Fruit fly (Drosophila melanogaster): Measurements from ENCODE around the gene CG1578.

The CG1578 gene

dm6 chrX:11818047-11818766 lies 1.9 kb upstream of the CG1578 start (continued):
- TF ChIP-seq CG15514 (GFP tag; optimal IDR thresholded peaks at IDR 0.05): peak; percentile 86
- TF ChIP-seq CG1647 (GFP tag; optimal IDR thresholded peaks at IDR 0.05): peak; percentile 88
- peak; percentile 96 for TF ChIP-seq oc (tag; optimal IDR thresholded peaks at IDR 0.05)
- peak; percentile 83 for TF ChIP-seq abd-A (tag; optimal IDR thresholded peaks at IDR 0.05)
- peak; percentile 96 for TF ChIP-seq CG2120 (GFP tag; optimal IDR thresholded peaks at IDR 0.05)
- TF ChIP-seq pzg (GFP tag; optimal IDR thresholded peaks at IDR 0.05): peak; percentile 13
- TF ChIP-seq E2f2 (GFP tag; IDR thresholded peaks at IDR 0.05): peak; percentile 81
- TF ChIP-seq CG10565 (GFP tag; optimal IDR thresholded peaks at IDR 0.05): peak; percentile 77
- peak; percentile 80 for TF ChIP-seq GATAe (GFP tag; conservative IDR thresholded peaks at IDR 0.05)
- TF ChIP-seq CG12659 (GFP tag; optimal IDR thresholded peaks at IDR 0.05): peak; percentile 95
- peak; percentile 90 for TF ChIP-seq caup (GFP tag; optimal IDR thresholded peaks at IDR 0.05; ENCODE audit: severe bottlenecking)
- TF ChIP-seq CG18011 (GFP tag; optimal IDR thresholded peaks at IDR 0.05): peak; percentile 84
- TF ChIP-seq CG8924 (tag; optimal IDR thresholded peaks at IDR 0.05): peak; percentile 96
- peak; percentile 85 for TF ChIP-seq CG11085 (GFP tag; IDR thresholded peaks at IDR 0.05)
- no peak; the same call in 1 of the 2 replicates for TF ChIP-seq Scr (GFP tag; IDR thresholded peaks at IDR 0.05; ENCODE audit: partially characterized antibody)
- TF ChIP-seq Sry-δ (GFP tag; optimal IDR thresholded peaks at IDR 0.05): peak; percentile 58
- peak; percentile 95 for TF ChIP-seq CG17829 (tag; optimal IDR thresholded peaks at IDR 0.05)
- TF ChIP-seq Mes4 (GFP tag; optimal IDR thresholded peaks at IDR 0.05): peak; percentile 95
- TF ChIP-seq CG4707 (GFP tag; optimal IDR thresholded peaks at IDR 0.05): peak; percentile 99
- peak; percentile 89 for TF ChIP-seq CG3847 (GFP tag; IDR thresholded peaks at IDR 0.05)
- no peak; the same call in 2 of the 3 replicates for TF ChIP-seq CG34224 (GFP tag; IDR thresholded peaks at IDR 0.05; ENCODE audit: partially characterized antibody)
- TF ChIP-seq Poxn (GFP tag; IDR thresholded peaks at IDR 0.05): peak; percentile 77
- TF ChIP-seq Optix (GFP tag; IDR thresholded peaks at IDR 0.05): peak; percentile 94
- peak; percentile 95 for TF ChIP-seq CG32767 (GFP tag; IDR thresholded peaks at IDR 0.05)
- TF ChIP-seq CG1792 (GFP tag; optimal IDR thresholded peaks at IDR 0.05): peak; percentile 84
- TF ChIP-seq CG16863 (GFP tag; optimal IDR thresholded peaks at IDR 0.05): peak; percentile 95
- TF ChIP-seq grau (tag; optimal IDR thresholded peaks at IDR 0.05): peak; percentile 94
- peak; percentile 95 for TF ChIP-seq Atf6 (GFP tag; IDR thresholded peaks at IDR 0.05)
- TF ChIP-seq CG6765 (GFP tag; optimal IDR thresholded peaks at IDR 0.05): peak; percentile 83
- TF ChIP-seq CG8944 (GFP tag; optimal IDR thresholded peaks at IDR 0.05): peak; percentile 94
- TF ChIP-seq BtbVII (GFP tag; optimal IDR thresholded peaks at IDR 0.05): peak; percentile 92
- TF ChIP-seq H15 (GFP tag; IDR thresholded peaks at IDR 0.05): peak; percentile 93
- TF ChIP-seq Lhr (GFP tag; optimal IDR thresholded peaks at IDR 0.05): peak; percentile 78
- peak; percentile 96 for TF ChIP-seq chm (GFP tag; IDR thresholded peaks at IDR 0.05)
- TF ChIP-seq CG12236 (GFP tag; optimal IDR thresholded peaks at IDR 0.05): peak; percentile 93
- TF ChIP-seq NfI (GFP tag; optimal IDR thresholded peaks at IDR 0.05): peak; percentile 93
- TF ChIP-seq her (GFP tag; optimal IDR thresholded peaks at IDR 0.05): peak; percentile 96
- peak; percentile 81 for TF ChIP-seq CG7987 (GFP tag; optimal IDR thresholded peaks at IDR 0.05)
- TF ChIP-seq CG15269 (tag; optimal IDR thresholded peaks at IDR 0.05): peak; percentile 96
- peak; percentile 89 for TF ChIP-seq CG10267 (tag; optimal IDR thresholded peaks at IDR 0.05)
- TF ChIP-seq CG11723 (GFP tag; optimal IDR thresholded peaks at IDR 0.05): peak; percentile 90
- TF ChIP-seq CG4617 (GFP tag; optimal IDR thresholded peaks at IDR 0.05; ENCODE audit: borderline replicate concordance): peak; percentile 76
- peak; percentile 87 for TF ChIP-seq zfh2 (GFP tag; optimal IDR thresholded peaks at IDR 0.05)
- TF ChIP-seq CG1602 (GFP tag; optimal IDR thresholded peaks at IDR 0.05): peak; percentile 93
- no peak for TF ChIP-seq gfzf (GFP tag; optimal IDR thresholded peaks at IDR 0.05)
- TF ChIP-seq CG10147 (GFP tag; optimal IDR thresholded peaks at IDR 0.05): peak; percentile 77
- peak; percentile 92 for TF ChIP-seq CG3407 (GFP tag; optimal IDR thresholded peaks at IDR 0.05)
- peak; percentile 91 for TF ChIP-seq odd (GFP tag; optimal IDR thresholded peaks at IDR 0.05)

All from whole organism, embryonic.